Fruit fly (Drosophila melanogaster) whole organism, embryonic: Measurements from ENCODE around the gene Nopp140.
A peak's percentile ranks its signal among the peaks of the same experiment; 100 is the strongest.

Source experiments
- CG11398 ChIP-seq: fragments of 200-800 bp; sonication (Bioruptor generic); optimal IDR thresholded peaks from 2 replicates; lab custom pipeline; 2016; ENCODE audit warnings: missing biosample characterization, missing genetic modification characterization
- CG11695 ChIP-seq: fragments of 200-800 bp; sonication (Bioruptor generic); IDR thresholded peaks from 3 replicates; pipeline ENCODE4 v1.3.6; 2022; ENCODE audit warnings: missing biosample characterization, missing genetic modification characterization
- CG11696 ChIP-seq: fragments of 200-800 bp; sonication (Bioruptor generic); IDR thresholded peaks from 2 replicates; pipeline ENCODE4 v1.3.6; 2022; ENCODE audit warnings: missing biosample characterization, missing genetic modification characterization
- CG13287 ChIP-seq: fragments of 200-800 bp; sonication (Bioruptor generic); IDR thresholded peaks from 2 replicates; pipeline ENCODE4 v1.3.6; 2022; ENCODE audit warnings: missing biosample characterization, missing genetic modification characterization; ENCODE audit not compliant: partially characterized antibody
- CG14441 ChIP-seq: fragments of 200-800 bp; sonication (Bioruptor generic); IDR thresholded peaks from 2 replicates; pipeline ENCODE4 v1.3.6; 2022; ENCODE audit warnings: missing biosample characterization, missing genetic modification characterization
- CG17361 ChIP-seq: fragments of 200-800 bp; sonication (Bioruptor generic); IDR thresholded peaks from 3 replicates; pipeline ENCODE4 v1.3.6; 2022; ENCODE audit warnings: missing biosample characterization, missing genetic modification characterization
- CG18764 ChIP-seq: fragments of 200-800 bp; sonication (Bioruptor generic); optimal IDR thresholded peaks from 3 replicates; lab custom pipeline; 2016; ENCODE audit warnings: missing biosample characterization, missing genetic modification characterization
- CG30020 ChIP-seq: fragments of 200-800 bp; optimal IDR thresholded peaks from 2 replicates; lab custom pipeline; 2019; ENCODE audit warnings: missing biosample characterization, mild to moderate bottlenecking, missing genetic modification characterization, moderate library complexity
- CG30431 ChIP-seq: fragments of 200-800 bp; sonication (Bioruptor generic); optimal IDR thresholded peaks from 2 replicates; lab custom pipeline; 2017; ENCODE audit warnings: missing biosample characterization, missing genetic modification characterization
- CG32767 ChIP-seq: fragments of 200-800 bp; sonication (Bioruptor generic); IDR thresholded peaks from 2 replicates; pipeline ENCODE4 v1.3.6; 2022; ENCODE audit warnings: missing biosample characterization, missing genetic modification characterization
- CG3995 ChIP-seq: fragments of 200-800 bp; sonication (Bioruptor generic); optimal IDR thresholded peaks from 3 replicates; lab custom pipeline; 2016; ENCODE audit warnings: missing biosample characterization, missing genetic modification characterization
- CG4617 ChIP-seq: fragments of 200-800 bp; sonication (Bioruptor generic); optimal IDR thresholded peaks from 3 replicates; lab custom pipeline; 2016; ENCODE audit warnings: missing biosample characterization, missing genetic modification characterization, borderline replicate concordance
- CG4707 ChIP-seq: fragments of 200-800 bp; sonication (Bioruptor generic); optimal IDR thresholded peaks from 2 replicates; lab custom pipeline; 2018; ENCODE audit warnings: missing biosample characterization, mild to moderate bottlenecking, missing genetic modification characterization, moderate library complexity
- CG4820 ChIP-seq: fragments of 200-800 bp; sonication (Bioruptor generic); optimal IDR thresholded peaks from 3 replicates; lab custom pipeline; 2016; ENCODE audit warnings: missing biosample characterization, missing genetic modification characterization
- CG7357 ChIP-seq: fragments of 200-800 bp; sonication (Bioruptor generic); IDR thresholded peaks from 3 replicates; pipeline ENCODE4 v1.3.6; 2022; ENCODE audit warnings: missing biosample characterization, missing genetic modification characterization
- CG7556 ChIP-seq: fragments of 200-800 bp; sonication (Bioruptor generic); optimal IDR thresholded peaks from 2 replicates; lab custom pipeline; 2017; ENCODE audit warnings: missing biosample characterization, mild to moderate bottlenecking, missing genetic modification characterization
- CG7963 ChIP-seq: fragments of 200-800 bp; sonication (Bioruptor generic); IDR thresholded peaks from 3 replicates; pipeline ENCODE4 v1.3.6; 2022; ENCODE audit warnings: missing biosample characterization, missing genetic modification characterization; ENCODE audit not compliant: partially characterized antibody
- CG9609 ChIP-seq: fragments of 200-800 bp; sonication (Bioruptor generic); optimal IDR thresholded peaks from 3 replicates; lab custom pipeline; 2016; ENCODE audit warnings: missing biosample characterization, missing genetic modification characterization
- CG9797 ChIP-seq: fragments of 200-800 bp; sonication (Bioruptor generic); optimal IDR thresholded peaks from 3 replicates; lab custom pipeline; 2018; ENCODE audit warnings: missing biosample characterization, mild to moderate bottlenecking, missing genetic modification characterization
- Fer1 ChIP-seq: fragments of 200-800 bp; sonication (Bioruptor generic); optimal IDR thresholded peaks from 2 replicates; lab custom pipeline; 2017; ENCODE audit warnings: missing biosample characterization, mild to moderate bottlenecking, missing genetic modification characterization
- H15 ChIP-seq: fragments of 200-800 bp; sonication (Bioruptor generic); IDR thresholded peaks from 3 replicates; pipeline ENCODE4 v1.3.6; 2022; ENCODE audit warnings: missing biosample characterization, missing genetic modification characterization
- HLH3B ChIP-seq: fragments of 200-800 bp; sonication (Bioruptor generic); IDR thresholded peaks from 2 replicates; pipeline ENCODE4 v1.3.6; 2022; ENCODE audit warnings: missing biosample characterization, missing genetic modification characterization
- Mad ChIP-seq: fragments of 200-800 bp; sonication (Bioruptor generic); optimal IDR thresholded peaks from 2 replicates; lab custom pipeline; 2016; ENCODE audit warnings: missing biosample characterization, missing genetic modification characterization
- Nf-YA ChIP-seq: fragments of 200-800 bp; sonication (Bioruptor generic); IDR thresholded peaks from 2 replicates; pipeline ENCODE4 v1.3.6; 2022; ENCODE audit warnings: missing biosample characterization, missing genetic modification characterization
- Poxn ChIP-seq: fragments of 200-800 bp; sonication (Bioruptor generic); IDR thresholded peaks from 2 replicates; pipeline ENCODE4 v1.3.6; 2022; ENCODE audit warnings: missing biosample characterization, missing genetic modification characterization
- Ssrp ChIP-seq: fragments of 200-800 bp; sonication (Bioruptor generic); optimal IDR thresholded peaks from 2 replicates; lab custom pipeline; 2018; ENCODE audit warnings: missing biosample characterization, mild to moderate bottlenecking, missing genetic modification characterization, moderate library complexity
- Xrp1 ChIP-seq: fragments of 200-800 bp; sonication (Bioruptor generic); IDR thresholded peaks from 2 replicates; pipeline ENCODE4 v1.3.6; 2022; ENCODE audit warnings: missing biosample characterization, missing genetic modification characterization
- ab ChIP-seq: fragments of 200-800 bp; sonication (Bioruptor generic); optimal IDR thresholded peaks from 2 replicates; lab custom pipeline; 2016; ENCODE audit warnings: missing biosample characterization, missing genetic modification characterization
- aop ChIP-seq: fragments of 200-800 bp; sonication (Bioruptor generic); IDR thresholded peaks from 2 replicates; pipeline ENCODE4 v1.3.6; 2022; ENCODE audit warnings: missing biosample characterization, missing genetic modification characterization
- az2 ChIP-seq: fragments of 200-800 bp; sonication (Bioruptor generic); optimal IDR thresholded peaks from 3 replicates; lab custom pipeline; 2016; ENCODE audit warnings: missing biosample characterization, missing genetic modification characterization
- bsh ChIP-seq, 2 experiments: fragments of 200-800 bp; sonication (Bioruptor generic); optimal IDR thresholded peaks; 2 replicates each; lab custom pipeline; 2017 to 2018; ENCODE audit warnings: mild to moderate bottlenecking in 2 of 2, missing biosample characterization in 2 of 2, missing genetic modification characterization in 2 of 2, moderate library complexity in 1 of 2
- cato ChIP-seq: fragments of 200-800 bp; sonication (Bioruptor generic); optimal IDR thresholded peaks from 2 replicates; lab custom pipeline; 2016; ENCODE audit warnings: missing biosample characterization, missing genetic modification characterization, borderline replicate concordance
- dm ChIP-seq: fragments of 200-800 bp; sonication (Bioruptor generic); optimal IDR thresholded peaks from 3 replicates; lab custom pipeline; 2016; ENCODE audit warnings: missing biosample characterization, missing genetic modification characterization
- ems ChIP-seq: fragments of 200-800 bp; sonication (Bioruptor generic); optimal IDR thresholded peaks from 3 replicates; lab custom pipeline; 2016; ENCODE audit warnings: missing biosample characterization, missing genetic modification characterization
- esg ChIP-seq: fragments of 200-800 bp; sonication (Bioruptor generic); conservative IDR thresholded peaks from 2 replicates; pipeline ENCODE4 v1.3.6; 2022; ENCODE audit warnings: missing biosample characterization, missing genetic modification characterization
- gem ChIP-seq: fragments of 200-800 bp; sonication (Bioruptor generic); optimal IDR thresholded peaks from 2 replicates; lab custom pipeline; 2019; ENCODE audit warnings: missing biosample characterization, mild to moderate bottlenecking, missing genetic modification characterization, moderate library complexity
- gfzf ChIP-seq: fragments of 200-800 bp; sonication (Bioruptor generic); optimal IDR thresholded peaks from 2 replicates; lab custom pipeline; 2016; ENCODE audit warnings: missing biosample characterization, mild to moderate bottlenecking, missing genetic modification characterization, moderate library complexity
- ham ChIP-seq: fragments of 200-800 bp; sonication (Bioruptor generic); IDR thresholded peaks from 2 replicates; pipeline ENCODE4 v1.3.6; 2022; ENCODE audit warnings: missing biosample characterization, missing genetic modification characterization
- ind ChIP-seq: fragments of 200-800 bp; sonication (Bioruptor generic); optimal IDR thresholded peaks from 3 replicates; lab custom pipeline; 2016; ENCODE audit warnings: missing biosample characterization, missing genetic modification characterization
- jing ChIP-seq: fragments of 200-800 bp; sonication (Bioruptor generic); optimal IDR thresholded peaks from 2 replicates; lab custom pipeline; 2018; ENCODE audit warnings: missing biosample characterization, mild to moderate bottlenecking, missing genetic modification characterization
- knrl ChIP-seq: fragments of 200-800 bp; sonication (Bioruptor generic); IDR thresholded peaks from 3 replicates; pipeline ENCODE4 v1.3.6; 2022; ENCODE audit warnings: missing biosample characterization, missing genetic modification characterization; ENCODE audit not compliant: partially characterized antibody
- lilli ChIP-seq: fragments of 200-800 bp; sonication (Bioruptor generic); optimal IDR thresholded peaks from 3 replicates; lab custom pipeline; 2016; ENCODE audit warnings: missing biosample characterization, missing genetic modification characterization
- nmo ChIP-seq: fragments of 200-800 bp; sonication (Bioruptor generic); optimal IDR thresholded peaks from 2 replicates; lab custom pipeline; 2018; ENCODE audit warnings: missing biosample characterization, mild to moderate bottlenecking, missing genetic modification characterization, moderate library complexity
- peb ChIP-seq: fragments of 200-800 bp; sonication (Bioruptor generic); IDR thresholded peaks from 2 replicates; pipeline ENCODE4 v1.3.6; 2022; ENCODE audit warnings: missing biosample characterization, missing genetic modification characterization
- salm ChIP-seq: fragments of 200-800 bp; sonication (Bioruptor generic); optimal IDR thresholded peaks from 2 replicates; lab custom pipeline; 2018; ENCODE audit warnings: missing biosample characterization, mild to moderate bottlenecking, missing genetic modification characterization
- schlank ChIP-seq: fragments of 200-800 bp; sonication (Bioruptor generic); optimal IDR thresholded peaks from 2 replicates; lab custom pipeline; 2018; ENCODE audit warnings: missing biosample characterization, mild to moderate bottlenecking, missing genetic modification characterization
- shn ChIP-seq: fragments of 200-800 bp; sonication (Bioruptor generic); optimal IDR thresholded peaks from 3 replicates; lab custom pipeline; 2016; ENCODE audit warnings: missing biosample characterization, missing genetic modification characterization
- slbo ChIP-seq: fragments of 200-800 bp; sonication (Bioruptor generic); IDR thresholded peaks from 2 replicates; pipeline ENCODE4 v1.3.6; 2022; ENCODE audit warnings: missing biosample characterization, missing genetic modification characterization
- trh ChIP-seq: fragments of 200-800 bp; sonication (Bioruptor generic); optimal IDR thresholded peaks from 2 replicates; lab custom pipeline; 2016; ENCODE audit warnings: missing biosample characterization, missing genetic modification characterization
- unpg ChIP-seq: fragments of 200-800 bp; sonication (Bioruptor generic); optimal IDR thresholded peaks from 3 replicates; lab custom pipeline; 2018; ENCODE audit warnings: missing biosample characterization, mild to moderate bottlenecking, missing genetic modification characterization, moderate library complexity

Nopp140 gene

dm6 chr3L:21828177-21828589 lies 4.4 kb upstream of the Nopp140 start, which contains the start of gene CG32448 (continued):
- TF ChIP-seq gem (tag; lab: Kevin White, UChicago), result peak; percentile 73
- TF ChIP-seq CG14441, result peak; percentile 79
- peak; percentile 56; the same call in 1 of the 3 replicates for TF ChIP-seq CG7357 (GFP tag; lab: Robert Waterston, UW)
- peak; percentile 41 for TF ChIP-seq Ssrp
- no peak for TF ChIP-seq cato (GFP tag; lab: Kevin White, UChicago)
- no peak for TF ChIP-seq salm
- peak; percentile 90 for TF ChIP-seq slbo (GFP tag; lab: Robert Waterston, UW)
- TF ChIP-seq ab, result no peak
- peak; percentile 19; the same call in 1 of the 2 replicates for TF ChIP-seq CG13287
- peak; percentile 80 for TF ChIP-seq shn (GFP tag; lab: Kevin White, UChicago)
- peak; percentile 64 for TF ChIP-seq CG17361 (GFP tag; lab: Robert Waterston, UW)
- TF ChIP-seq CG4617 (GFP tag; lab: Kevin White, UChicago), result peak; percentile 57
- TF ChIP-seq esg, result peak; percentile 54
- TF ChIP-seq CG11398, result peak; percentile 63
- peak; percentile 75 for TF ChIP-seq H15 (GFP tag; lab: Robert Waterston, UW)
- 0 out of 3 replicates have a peak, but pooled peaks have one; percentile 9 for TF ChIP-seq knrl
- peak; percentile 47 for TF ChIP-seq CG18764 (GFP tag; lab: Kevin White, UChicago)
- TF ChIP-seq aop, result 0 out of 2 replicates have a peak, but pooled peaks have one; percentile 30
- TF ChIP-seq CG32767, result peak; percentile 51; the same call in 1 of the 2 replicates
- TF ChIP-seq ind (GFP tag; lab: Kevin White, UChicago), result peak; percentile 73
- TF ChIP-seq lilli, result peak; percentile 77
- TF ChIP-seq Xrp1 (GFP tag; lab: Robert Waterston, UW), result peak; percentile 63
- no peak for TF ChIP-seq CG4707 (GFP tag; lab: Kevin White, UChicago)
- TF ChIP-seq CG9609 (GFP tag; lab: Kevin White, UChicago), result peak; percentile 58
- TF ChIP-seq CG11695 (GFP tag; lab: Robert Waterston, UW), result peak; percentile 50; the same call in 1 of the 3 replicates
- TF ChIP-seq CG3995 (GFP tag; lab: Kevin White, UChicago), result peak; percentile 22
- TF ChIP-seq CG7556, result peak; percentile 28
- peak; percentile 1 for TF ChIP-seq schlank (tag; lab: Kevin White, UChicago)
- no peak for TF ChIP-seq Mad (GFP tag; lab: Kevin White, UChicago)
- no peak for TF ChIP-seq jing
- TF ChIP-seq bsh (GFP tag; optimal IDR thresholded peaks at IDR 0.05; lab: Kevin White, UChicago), result peak in 1 of 2 experiments; percentile 52
- TF ChIP-seq dm, result peak; percentile 76
- TF ChIP-seq Fer1 (GFP tag; lab: Kevin White, UChicago), result peak; percentile 48
- no peak for TF ChIP-seq ham (GFP tag; lab: Robert Waterston, UW)
- peak; percentile 50; the same call in 1 of the 2 replicates for TF ChIP-seq CG11696 (GFP tag; lab: Robert Waterston, UW)
- TF ChIP-seq gfzf (GFP tag; lab: Kevin White, UChicago), result peak; percentile 65
- peak; percentile 55 for TF ChIP-seq unpg (GFP tag; lab: Kevin White, UChicago)
- peak; percentile 31 for TF ChIP-seq trh (GFP tag; lab: Kevin White, UChicago)
- peak; percentile 34 for TF ChIP-seq CG30431 (GFP tag; lab: Kevin White, UChicago)
- TF ChIP-seq peb (GFP tag; lab: Robert Waterston, UW), result peak; percentile 59; the same call in 1 of the 2 replicates
- TF ChIP-seq CG30020 (tag; lab: Kevin White, UChicago), result peak; percentile 40
- 0 out of 2 replicates have a peak, but pooled peaks have one; percentile 31 for TF ChIP-seq Nf-YA
- TF ChIP-seq HLH3B (GFP tag; lab: Robert Waterston, UW), result peak; percentile 53; the same call in 1 of the 2 replicates
- TF ChIP-seq CG4820 (GFP tag; lab: Kevin White, UChicago), result peak; percentile 39
- TF ChIP-seq az2 (GFP tag; lab: Kevin White, UChicago), result peak; percentile 50
- TF ChIP-seq Poxn (GFP tag; lab: Robert Waterston, UW), result no peak; the same call in 1 of the 2 replicates
- TF ChIP-seq CG9797 (GFP tag; lab: Kevin White, UChicago), result peak; percentile 68
- no peak for TF ChIP-seq CG7963 (GFP tag; lab: Robert Waterston, UW)
- peak; percentile 59 for TF ChIP-seq ems (GFP tag; lab: Kevin White, UChicago)
- peak; percentile 57 for TF ChIP-seq nmo (GFP tag; lab: Kevin White, UChicago)
